Fruit fly (Drosophila melanogaster) whole organism: ENCODE results near the gene Ice2.

Experiments used
- CG8478 ChIP-seq: fragments of >200 bp; optimal IDR thresholded peaks from 2 replicates; lab custom pipeline; 2018; ENCODE audit warnings: inconsistent platforms
- Dll ChIP-seq: fragments of >200 bp; optimal IDR thresholded peaks from 2 replicates; lab custom pipeline; 2017
- usp ChIP-seq: fragments of >200 bp; optimal IDR thresholded peaks from 2 replicates; lab custom pipeline; 2017; ENCODE audit warnings: missing biosample characterization, missing genetic modification characterization, mixed read lengths

DNA sequence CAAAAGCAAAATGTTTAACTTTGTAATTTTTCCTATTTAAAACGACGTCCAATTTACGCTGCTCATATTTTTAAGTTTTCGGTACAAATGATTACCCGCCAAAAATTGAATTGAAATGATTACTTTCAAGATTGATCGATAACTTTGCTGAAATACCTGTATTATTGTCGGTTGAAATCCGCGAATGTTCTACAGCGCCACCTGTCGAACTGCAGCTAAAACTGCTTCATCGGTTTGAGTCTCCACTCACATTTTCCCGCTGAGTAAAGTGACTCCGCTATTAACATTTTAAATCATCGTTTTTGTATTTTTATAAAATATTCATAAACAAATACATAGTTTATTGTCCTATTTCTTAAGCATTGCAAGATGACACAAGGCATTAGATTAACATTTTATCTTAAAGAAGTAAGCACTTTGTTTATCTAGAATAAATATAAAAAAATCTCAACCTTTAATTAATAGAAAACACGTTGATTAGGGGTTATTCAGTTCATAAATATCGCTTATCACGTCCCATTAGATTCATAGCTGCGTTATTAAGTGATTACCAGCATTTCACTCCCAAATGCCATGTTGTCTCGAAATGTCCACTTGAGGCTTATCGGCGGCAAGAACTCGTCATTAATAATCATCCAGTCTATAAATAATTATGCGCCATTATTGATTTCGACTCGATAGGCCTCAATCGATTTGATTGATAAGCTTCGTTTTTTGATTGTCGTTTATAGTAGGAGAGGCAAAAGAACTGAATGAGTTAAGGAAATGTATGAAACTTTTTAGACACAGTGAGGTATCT, 49.8 kb downstream of the Ice2 start:
- TF ChIP-seq usp (GFP tag; lab: Kevin White, UChicago) (no peak), CG8478 (no peak), Dll (lab: Kevin White, UChicago) (no peak)
